Fruit fly (Drosophila melanogaster) whole organism, wandering third instar larva: ENCODE measurements around the gene CG8003.

Experiments used
- Abd-B ChIP-seq: fragments of >200 bp; optimal IDR thresholded peaks from 2 replicates; lab custom pipeline; 2017; ENCODE audit warnings: missing biosample characterization, missing genetic modification characterization
- Dfd ChIP-seq: fragments of >200 bp; optimal IDR thresholded peaks from 2 replicates; lab custom pipeline; 2017; ENCODE audit warnings: missing biosample characterization, missing genetic modification characterization
- HLH106 ChIP-seq: fragments of 200-800 bp; optimal IDR thresholded peaks from 3 replicates; lab custom pipeline; 2019; ENCODE audit warnings: missing biosample characterization, mild to moderate bottlenecking, missing genetic modification characterization, moderate library complexity
- dsf ChIP-seq: sonication (Bioruptor generic); optimal IDR thresholded peaks from 2 replicates; lab custom pipeline; 2016; ENCODE audit warnings: missing biosample characterization, missing genetic modification characterization, borderline replicate concordance
- ey ChIP-seq: fragments of 200-800 bp; sonication (Bioruptor generic); optimal IDR thresholded peaks from 2 replicates; lab custom pipeline; 2016; ENCODE audit warnings: missing biosample characterization, missing genetic modification characterization
- foxo ChIP-seq, 2 experiments: fragments of 200-800 bp; sonication (Bioruptor generic); optimal IDR thresholded peaks; 2 replicates in 1 of 2; 3 replicates in 1 of 2; lab custom pipeline; 2016 to 2017; ENCODE audit warnings: missing biosample characterization in 2 of 2, missing genetic modification characterization in 2 of 2
- sage ChIP-seq: fragments of 200-800 bp; sonication (Bioruptor generic); optimal IDR thresholded peaks from 2 replicates; lab custom pipeline; 2016; ENCODE audit warnings: missing biosample characterization, mild to moderate bottlenecking, missing genetic modification characterization

dm6 chr3L:10652487-10652886 lies 8.8 kb upstream of the CG8003 start:
- TF ChIP-seq dsf (GFP tag; lab: Kevin White, UChicago) = no peak
- TF ChIP-seq Abd-B (GFP tag; lab: Kevin White, UChicago) = no peak
- no peak for TF ChIP-seq sage (GFP tag; lab: Kevin White, UChicago)
- TF ChIP-seq Dfd = no peak
- TF ChIP-seq ey = no peak
- TF ChIP-seq HLH106 = no peak
- TF ChIP-seq foxo (GFP tag; optimal IDR thresholded peaks at IDR 0.05; lab: Kevin White, UChicago) = no peak
